Worm (Caenorhabditis elegans): ENCODE data around the gene frm-7.

DNA sequence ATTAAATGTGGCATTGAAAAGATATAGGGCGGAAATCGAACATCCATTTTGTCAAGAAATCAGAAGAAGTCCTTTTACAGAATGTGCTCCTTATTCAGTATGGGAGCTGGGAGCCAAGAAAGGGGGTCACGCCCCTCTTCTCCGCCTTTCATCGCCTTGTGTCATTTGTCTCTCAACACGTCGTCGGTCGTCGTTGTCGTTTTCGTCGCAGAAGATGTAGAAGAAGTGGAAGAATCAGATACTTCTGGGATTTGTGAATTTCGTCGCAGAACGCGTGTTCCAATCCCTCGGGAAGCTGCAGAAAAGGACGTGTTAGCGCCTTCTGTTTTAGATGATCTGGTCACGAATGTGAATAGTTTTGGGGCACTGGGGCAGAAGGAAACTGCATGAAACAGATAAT is 25.3 kb upstream of the frm-7 start, which contains the start of gene bnc-1:
- TF ChIP-seq nhr-11 (tag; optimal IDR thresholded peaks at IDR 0.05), result no peak
- TF ChIP-seq nhr-237 (tag; optimal IDR thresholded peaks at IDR 0.05), result no peak
- TF ChIP-seq snpc-4 (tag; optimal IDR thresholded peaks at IDR 0.05), result no peak
- TF ChIP-seq nhr-76 (tag; optimal IDR thresholded peaks at IDR 0.05), result no peak
- TF ChIP-seq dpl-1 (GFP tag; optimal IDR thresholded peaks at IDR 0.05), result no peak
- no peak for TF ChIP-seq nhr-12 (tag; optimal IDR thresholded peaks at IDR 0.05)
- TF ChIP-seq fos-1 (tag; optimal IDR thresholded peaks at IDR 0.05), result no peak
- no peak for TF ChIP-seq zag-1 (tag; optimal IDR thresholded peaks at IDR 0.05)
- TF ChIP-seq lin-39 (tag; optimal IDR thresholded peaks at IDR 0.05), result no peak
- no peak for TF ChIP-seq efl-1 (optimal IDR thresholded peaks at IDR 0.05)
- TF ChIP-seq efl-1 (GFP tag; optimal IDR thresholded peaks at IDR 0.05 in 1 of 2), result no peak
- TF ChIP-seq nhr-84 (tag; optimal IDR thresholded peaks at IDR 0.05), result no peak
- TF ChIP-seq vab-15 (tag; optimal IDR thresholded peaks at IDR 0.05), result no peak
- no peak for TF ChIP-seq lir-3 (tag; optimal IDR thresholded peaks at IDR 0.05; ENCODE audit: poor library complexity)
- TF ChIP-seq ztf-4 (tag; optimal IDR thresholded peaks at IDR 0.05), result no peak

Data from whole organism, L1 larva.